Fruit fly (Drosophila melanogaster): Measurements from ENCODE around the gene gzl.

The gzl gene

dm6 chr3R:6396613-6397012, 13.9 kb downstream of the gzl start:
- no peak for TF ChIP-seq noc (tag; optimal IDR thresholded peaks at IDR 0.05)

- peak; percentile 77 for TF ChIP-seq noc (tag; optimal IDR thresholded peaks at IDR 0.05)
These were observed 14.9 kb downstream of the gzl start for dm6 chr3R:6397611-6398092.

- TF ChIP-seq noc (tag; optimal IDR thresholded peaks at IDR 0.05): peak; percentile 45
These were observed 16.6 kb downstream of the gzl start for dm6 chr3R:6399289-6399688.

- TF ChIP-seq noc (tag; optimal IDR thresholded peaks at IDR 0.05): no peak
These were observed 17.0 kb downstream of the gzl start for dm6 chr3R:6399752-6400151.

- TF ChIP-seq noc (tag; optimal IDR thresholded peaks at IDR 0.05): no peak
These were observed 18.2 kb downstream of the gzl start for dm6 chr3R:6400710-6401521.

dm6 chr3R:6401522-6401844, 18.8 kb downstream of the gzl start:
- TF ChIP-seq noc (tag; optimal IDR thresholded peaks at IDR 0.05): no peak

DNA sequence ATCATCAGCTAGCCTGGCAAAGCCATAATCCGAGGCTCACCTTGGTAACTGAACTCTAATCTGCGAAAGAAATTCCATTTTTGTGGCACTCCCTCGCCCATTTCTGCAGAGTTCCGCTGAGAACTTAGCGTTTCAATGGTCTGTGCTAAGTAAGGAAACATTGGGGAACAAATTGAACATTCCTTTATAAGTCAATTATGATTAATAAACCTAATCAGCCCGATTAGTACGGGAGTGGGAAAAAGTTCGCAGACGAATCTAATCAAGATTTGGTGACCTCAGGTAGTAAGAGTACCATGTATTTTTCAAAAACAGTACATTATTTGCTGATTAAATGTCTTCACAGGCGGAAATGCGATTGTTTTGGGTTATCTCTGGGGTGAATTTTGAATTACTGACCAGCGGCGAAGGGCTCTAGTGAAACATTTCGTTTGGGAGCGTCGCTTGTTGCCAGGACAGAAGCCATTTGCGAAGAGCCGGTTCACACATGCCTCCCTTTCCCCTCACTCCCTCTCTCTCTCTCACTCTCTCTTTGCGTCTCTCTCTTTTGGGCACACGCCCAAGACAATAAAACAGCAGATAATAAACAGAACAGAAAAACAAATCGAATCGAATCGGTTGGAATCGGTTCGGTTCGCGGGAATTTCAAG, 19.9 kb downstream of the gzl start:
- TF ChIP-seq noc (tag; optimal IDR thresholded peaks at IDR 0.05): peak; percentile 77

dm6 chr3R:6403674-6404073, 21.0 kb downstream of the gzl start:
- no peak for TF ChIP-seq noc (tag; optimal IDR thresholded peaks at IDR 0.05)

- TF ChIP-seq noc (tag; optimal IDR thresholded peaks at IDR 0.05): peak; percentile 51
These were observed 21.5 kb downstream of the gzl start for dm6 chr3R:6404174-6404573.

dm6 chr3R:6405239-6405638, 22.5 kb downstream of the gzl start:
- no peak for TF ChIP-seq noc (tag; optimal IDR thresholded peaks at IDR 0.05)

- peak; percentile 20 for TF ChIP-seq noc (tag; optimal IDR thresholded peaks at IDR 0.05)
These were observed 23.2 kb downstream of the gzl start, which contains the start of gene Dmtn for dm6 chr3R:6405674-6406565. Dmtn (minus strand) TSS chr3R:6405895.

DNA sequence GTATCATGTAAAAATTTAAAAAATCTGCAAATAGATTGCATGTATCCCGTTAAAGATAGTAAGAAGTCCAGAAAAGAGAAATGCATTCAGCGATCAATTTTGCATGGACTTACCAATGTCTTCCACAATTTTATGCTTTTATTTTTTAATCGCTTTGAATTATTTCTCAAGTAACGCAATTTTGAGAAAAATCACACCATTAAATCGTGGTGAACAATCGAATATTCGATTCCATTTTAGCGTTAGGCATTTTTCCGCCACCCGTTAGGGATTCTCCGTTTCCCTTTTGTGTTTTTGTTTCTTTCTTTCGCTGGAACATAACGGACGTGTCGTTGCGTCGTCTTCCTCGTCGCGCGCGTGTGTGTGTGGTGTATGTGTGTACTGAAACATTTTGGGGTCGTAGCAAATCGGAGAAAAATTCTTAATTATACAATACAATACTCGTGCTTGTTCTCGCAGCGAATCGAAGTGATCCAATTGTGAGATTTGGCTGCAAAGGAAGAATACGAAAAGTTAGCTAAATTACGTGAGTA, 23.9 kb downstream of the gzl start, which contains the start of gene gpp:
Gene gpp, plus strand, starts transcription at position 290 of the 533 bp plus-strand sequence.
- no peak for TF ChIP-seq noc (tag; optimal IDR thresholded peaks at IDR 0.05)

dm6 chr3R:6407544-6407943, 24.8 kb downstream of the gzl start:
- TF ChIP-seq noc (tag; optimal IDR thresholded peaks at IDR 0.05): no peak

DNA sequence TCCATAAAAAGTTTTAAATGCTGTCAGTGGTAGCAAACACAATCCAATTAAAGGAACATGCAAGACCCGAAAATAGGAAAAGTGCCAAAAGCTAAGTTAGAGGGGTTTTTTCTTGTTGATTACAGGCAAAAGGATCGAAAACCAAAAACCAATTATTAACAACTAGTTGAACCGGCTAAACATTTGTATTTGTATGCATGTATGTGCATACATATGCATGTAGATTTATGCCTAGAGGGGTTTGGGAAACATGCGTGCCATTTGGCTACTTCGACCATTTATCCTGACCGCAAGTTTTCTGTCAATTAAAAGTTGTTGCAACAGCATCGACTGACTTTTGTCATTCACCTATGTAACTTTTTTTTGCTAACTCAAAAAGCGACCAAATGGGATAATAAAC, 25.8 kb downstream of the gzl start:
- TF ChIP-seq noc (tag; optimal IDR thresholded peaks at IDR 0.05): no peak

dm6 chr3R:6409153-6409571, 26.4 kb downstream of the gzl start:
- no peak for TF ChIP-seq noc (tag; optimal IDR thresholded peaks at IDR 0.05)

All from whole organism, larva.